Fruit fly (Drosophila melanogaster) whole organism, embryonic: ENCODE results near the gene CG42269.

ENCODE experiments used
- Bdp1 ChIP-seq: fragments of 200-800 bp; sonication (Bioruptor generic); optimal IDR thresholded peaks from 3 replicates; lab custom pipeline; 2016; ENCODE audit warnings: missing biosample characterization, missing genetic modification characterization
- CG10366 ChIP-seq: fragments of 200-800 bp; sonication (Bioruptor generic); IDR thresholded peaks from 2 replicates; pipeline ENCODE4 v1.3.6; 2022; ENCODE audit warnings: missing biosample characterization, missing genetic modification characterization
- CG10654 ChIP-seq: fragments of 200-800 bp; sonication (Bioruptor generic); optimal IDR thresholded peaks from 2 replicates; lab custom pipeline; 2016; ENCODE audit warnings: missing biosample characterization, missing genetic modification characterization
- CG12071 ChIP-seq: fragments of 200-800 bp; sonication (Bioruptor generic); optimal IDR thresholded peaks from 3 replicates; lab custom pipeline; 2018; ENCODE audit warnings: missing biosample characterization, mild to moderate bottlenecking, missing genetic modification characterization
- CG17361 ChIP-seq: fragments of 200-800 bp; sonication (Bioruptor generic); IDR thresholded peaks from 3 replicates; pipeline ENCODE4 v1.3.6; 2022; ENCODE audit warnings: missing biosample characterization, missing genetic modification characterization
- CG18011 ChIP-seq: fragments of 200-800 bp; sonication (Bioruptor generic); optimal IDR thresholded peaks from 2 replicates; lab custom pipeline; 2017; ENCODE audit warnings: missing biosample characterization, missing genetic modification characterization, mild to moderate bottlenecking, moderate library complexity, missing genotype
- CG18764 ChIP-seq: fragments of 200-800 bp; sonication (Bioruptor generic); optimal IDR thresholded peaks from 3 replicates; lab custom pipeline; 2016; ENCODE audit warnings: missing biosample characterization, missing genetic modification characterization
- CG2129 ChIP-seq: fragments of 200-800 bp; sonication (Bioruptor generic); IDR thresholded peaks from 2 replicates; pipeline ENCODE4 v1.3.6; 2022; ENCODE audit warnings: missing biosample characterization, missing genetic modification characterization; ENCODE audit not compliant: partially characterized antibody
- CG30020 ChIP-seq: fragments of 200-800 bp; optimal IDR thresholded peaks from 2 replicates; lab custom pipeline; 2019; ENCODE audit warnings: missing biosample characterization, mild to moderate bottlenecking, missing genetic modification characterization, moderate library complexity
- CG3065 ChIP-seq: fragments of 200-800 bp; sonication (Bioruptor generic); optimal IDR thresholded peaks from 2 replicates; lab custom pipeline; 2016; ENCODE audit warnings: missing biosample characterization, missing genetic modification characterization
- CG32767 ChIP-seq: fragments of 200-800 bp; sonication (Bioruptor generic); IDR thresholded peaks from 2 replicates; pipeline ENCODE4 v1.3.6; 2022; ENCODE audit warnings: missing biosample characterization, missing genetic modification characterization
- CG3281 ChIP-seq: fragments of 200-800 bp; sonication (Bioruptor generic); optimal IDR thresholded peaks from 3 replicates; lab custom pipeline; 2017; ENCODE audit warnings: missing biosample characterization, mild to moderate bottlenecking, missing genetic modification characterization
- CG34224 ChIP-seq: fragments of 200-800 bp; sonication (Bioruptor generic); IDR thresholded peaks from 3 replicates; pipeline ENCODE4 v1.3.6; 2022; ENCODE audit warnings: missing biosample characterization, missing genetic modification characterization; ENCODE audit not compliant: partially characterized antibody
- CG6272 ChIP-seq: fragments of 200-800 bp; sonication (Bioruptor generic); IDR thresholded peaks from 2 replicates; pipeline ENCODE4 v1.3.6; 2022; ENCODE audit warnings: missing biosample characterization, missing genetic modification characterization
- CG6765 ChIP-seq: fragments of 200-800 bp; sonication (Bioruptor generic); optimal IDR thresholded peaks from 3 replicates; lab custom pipeline; 2017; ENCODE audit warnings: missing biosample characterization, mild to moderate bottlenecking, missing genetic modification characterization
- CG6813 ChIP-seq: fragments of 200-800 bp; sonication (Bioruptor generic); optimal IDR thresholded peaks from 2 replicates; lab custom pipeline; 2017; ENCODE audit warnings: missing biosample characterization, missing genetic modification characterization, mild to moderate bottlenecking, moderate library complexity, missing genetic modification reagents
- CG6854 ChIP-seq: fragments of 200-800 bp; sonication (Bioruptor generic); optimal IDR thresholded peaks from 3 replicates; lab custom pipeline; 2017; ENCODE audit warnings: missing biosample characterization, mild to moderate bottlenecking, missing genetic modification characterization
- CG7745 ChIP-seq: fragments of 200-800 bp; sonication (Bioruptor generic); optimal IDR thresholded peaks from 2 replicates; lab custom pipeline; 2018; ENCODE audit warnings: missing biosample characterization, mild to moderate bottlenecking, missing genetic modification characterization, moderate library complexity
- CG7963 ChIP-seq: fragments of 200-800 bp; sonication (Bioruptor generic); IDR thresholded peaks from 3 replicates; pipeline ENCODE4 v1.3.6; 2022; ENCODE audit warnings: missing biosample characterization, missing genetic modification characterization; ENCODE audit not compliant: partially characterized antibody
- CG9932 ChIP-seq: fragments of 200-800 bp; sonication (Bioruptor generic); IDR thresholded peaks from 2 replicates; pipeline ENCODE4 v1.3.6; 2022; ENCODE audit warnings: missing biosample characterization, missing genetic modification characterization
- CkIIα-i1 ChIP-seq: fragments of 200-800 bp; sonication (Bioruptor generic); IDR thresholded peaks from 2 replicates; pipeline ENCODE4 v1.3.6; 2022; ENCODE audit warnings: missing biosample characterization, missing genetic modification characterization
- Dad ChIP-seq: fragments of 200-800 bp; sonication (Bioruptor generic); optimal IDR thresholded peaks from 3 replicates; lab custom pipeline; 2016; ENCODE audit warnings: missing biosample characterization, missing genetic modification characterization
- Dfd ChIP-seq, 2 experiments: fragments of >200 bp; optimal IDR thresholded peaks; 2 replicates each; lab custom pipeline; 2017; ENCODE audit warnings: missing biosample characterization in 2 of 2, missing genetic modification characterization in 2 of 2
- ERR ChIP-seq: fragments of 200-800 bp; sonication (Bioruptor generic); optimal IDR thresholded peaks from 2 replicates; lab custom pipeline; 2016; ENCODE audit warnings: missing biosample characterization, missing genetic modification characterization
- Gsc ChIP-seq: fragments of 200-800 bp; sonication (Bioruptor generic); IDR thresholded peaks from 2 replicates; pipeline ENCODE4 v1.3.6; 2022; ENCODE audit warnings: missing biosample characterization, missing genetic modification characterization
- HLH4C ChIP-seq: fragments of 200-800 bp; sonication (Bioruptor generic); IDR thresholded peaks from 3 replicates; pipeline ENCODE4 v1.3.6; 2022; ENCODE audit warnings: missing biosample characterization, missing genetic modification characterization; ENCODE audit not compliant: partially characterized antibody
- Mrtf ChIP-seq: fragments of 200-800 bp; sonication (Bioruptor generic); IDR thresholded peaks from 3 replicates; pipeline ENCODE4 v1.3.6; 2022; ENCODE audit warnings: missing biosample characterization, missing genetic modification characterization
- NFAT ChIP-seq: fragments of 200-800 bp; sonication (Bioruptor generic); IDR thresholded peaks from 2 replicates; pipeline ENCODE4 v1.3.6; 2022; ENCODE audit warnings: missing biosample characterization, missing genetic modification characterization
- NfI ChIP-seq: fragments of 200-800 bp; sonication (Bioruptor generic); optimal IDR thresholded peaks from 3 replicates; lab custom pipeline; 2018; ENCODE audit warnings: missing biosample characterization, mild to moderate bottlenecking, missing genetic modification characterization, moderate library complexity
- Opbp ChIP-seq: fragments of 200-800 bp; sonication (Bioruptor generic); IDR thresholded peaks from 3 replicates; pipeline ENCODE4 v1.3.6; 2022; ENCODE audit warnings: missing biosample characterization, missing genetic modification characterization; ENCODE audit not compliant: partially characterized antibody
- Sin3A ChIP-seq: fragments of >200 bp; optimal IDR thresholded peaks from 2 replicates; lab custom pipeline; 2018
- Sox100B ChIP-seq: fragments of 200-800 bp; sonication (Bioruptor generic); optimal IDR thresholded peaks from 3 replicates; lab custom pipeline; 2018; ENCODE audit warnings: missing biosample characterization, mild to moderate bottlenecking, missing genetic modification characterization
- Sox102F ChIP-seq: fragments of 200-800 bp; sonication (Bioruptor generic); optimal IDR thresholded peaks from 2 replicates; lab custom pipeline; 2018; ENCODE audit warnings: missing biosample characterization, mild to moderate bottlenecking, missing genetic modification characterization, moderate library complexity
- ato ChIP-seq: fragments of 200-800 bp; sonication (Bioruptor generic); IDR thresholded peaks from 2 replicates; pipeline ENCODE4 v1.3.6; 2022; ENCODE audit warnings: missing biosample characterization, missing genetic modification characterization; ENCODE audit not compliant: partially characterized antibody
- cad ChIP-seq: fragments of >200 bp; optimal IDR thresholded peaks from 2 replicates; lab custom pipeline; 2017; ENCODE audit warnings: missing biosample characterization, missing genetic modification characterization
- dati ChIP-seq: fragments of 200-800 bp; sonication (Bioruptor generic); IDR thresholded peaks from 2 replicates; pipeline ENCODE4 v1.3.6; 2022; ENCODE audit warnings: missing biosample characterization, missing genetic modification characterization
- fd3F ChIP-seq: fragments of 200-800 bp; sonication (Bioruptor generic); optimal IDR thresholded peaks from 2 replicates; lab custom pipeline; 2018; ENCODE audit warnings: missing biosample characterization, mild to moderate bottlenecking, missing genetic modification characterization, moderate library complexity
- fd64A ChIP-seq: fragments of 200-800 bp; sonication (Bioruptor generic); optimal IDR thresholded peaks from 3 replicates; lab custom pipeline; 2018; ENCODE audit warnings: missing biosample characterization, mild to moderate bottlenecking, missing genetic modification characterization
- gro ChIP-seq: fragments of 200-800 bp; sonication (Bioruptor generic); optimal IDR thresholded peaks from 2 replicates; lab custom pipeline; 2016; ENCODE audit warnings: missing biosample characterization, missing genetic modification characterization
- gsb-n ChIP-seq: fragments of 200-800 bp; sonication (Bioruptor generic); optimal IDR thresholded peaks from 3 replicates; lab custom pipeline; 2018; ENCODE audit warnings: missing biosample characterization, mild to moderate bottlenecking, missing genetic modification characterization
- h ChIP-seq: fragments of >200 bp; optimal IDR thresholded peaks from 2 replicates; lab custom pipeline; 2017
- jigr1 ChIP-seq: fragments of 200-800 bp; sonication (Bioruptor generic); IDR thresholded peaks from 3 replicates; pipeline ENCODE4 v1.3.6; 2022; ENCODE audit warnings: missing biosample characterization, missing genetic modification characterization
- nau ChIP-seq: fragments of 200-800 bp; sonication (Bioruptor generic); optimal IDR thresholded peaks from 3 replicates; lab custom pipeline; 2017; ENCODE audit warnings: missing biosample characterization, mild to moderate bottlenecking, missing genetic modification characterization, missing genetic modification reagents
- otp ChIP-seq: fragments of 200-800 bp; sonication (Bioruptor generic); IDR thresholded peaks from 3 replicates; pipeline ENCODE4, ENCODE4 v1.3.6; 2022; ENCODE audit warnings: missing biosample characterization, missing genetic modification characterization
- schlank ChIP-seq: fragments of 200-800 bp; sonication (Bioruptor generic); optimal IDR thresholded peaks from 2 replicates; lab custom pipeline; 2018; ENCODE audit warnings: missing biosample characterization, mild to moderate bottlenecking, missing genetic modification characterization
- scrt ChIP-seq: fragments of 200-800 bp; sonication (Bioruptor generic); optimal IDR thresholded peaks from 2 replicates; lab custom pipeline; 2018; ENCODE audit warnings: missing biosample characterization, mild to moderate bottlenecking, missing genetic modification characterization, moderate library complexity
- stwl ChIP-seq: fragments of 200-800 bp; sonication (Bioruptor generic); optimal IDR thresholded peaks from 3 replicates; lab custom pipeline; 2018; ENCODE audit warnings: missing biosample characterization, mild to moderate bottlenecking, missing genetic modification characterization, moderate library complexity
- trem ChIP-seq: fragments of 200-800 bp; optimal IDR thresholded peaks from 3 replicates; lab custom pipeline; 2019; ENCODE audit warnings: missing biosample characterization, mild to moderate bottlenecking, missing genetic modification characterization, moderate library complexity
- usp ChIP-seq: fragments of >200 bp; optimal IDR thresholded peaks from 2 replicates; lab custom pipeline; 2017; ENCODE audit warnings: missing biosample characterization, missing genetic modification characterization
- vfl ChIP-seq: fragments of 200-800 bp; sonication (Bioruptor generic); optimal IDR thresholded peaks from 2 replicates; lab custom pipeline; 2016; ENCODE audit warnings: missing biosample characterization, missing genetic modification characterization
- wor ChIP-seq: fragments of 200-800 bp; sonication (Bioruptor generic); IDR thresholded peaks from 2 replicates; pipeline ENCODE4 v1.3.6; 2022; ENCODE audit warnings: missing biosample characterization, missing genetic modification characterization

CG42269 gene

DNA sequence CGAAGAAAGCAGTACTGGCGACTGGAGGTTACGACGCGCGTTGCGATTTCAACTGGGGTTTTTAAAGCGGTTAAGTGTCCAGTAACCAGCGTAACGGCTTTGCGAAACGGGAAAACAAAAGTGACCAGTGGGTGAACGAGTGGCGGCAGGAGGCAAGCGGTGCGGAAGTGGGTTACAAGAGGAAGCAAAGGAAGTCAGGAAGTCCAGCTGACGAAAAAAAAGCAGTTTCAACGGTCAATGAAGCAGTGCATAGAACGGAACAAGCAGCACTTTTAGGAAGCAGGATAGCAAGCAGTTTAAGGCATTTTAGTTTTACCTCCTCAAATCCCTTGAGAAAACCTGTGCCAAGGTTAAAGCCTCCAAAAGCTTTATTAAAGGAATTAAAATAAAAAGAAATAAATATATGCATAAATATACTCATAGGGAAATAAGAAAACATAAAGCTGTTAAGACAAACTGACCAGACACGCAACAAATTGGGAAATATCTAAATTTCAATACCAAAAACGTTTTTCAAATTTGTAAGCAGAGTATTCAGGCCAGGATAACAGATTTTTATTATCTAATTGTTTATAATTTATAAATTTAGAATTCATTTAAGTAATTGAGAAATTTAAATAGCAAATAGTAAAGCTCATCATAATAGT lies 6.9 kb upstream of the CG42269 start, which contains the start of gene CG6592 (continued):
- TF ChIP-seq vfl (no peak), jigr1 (GFP tag; lab: Robert Waterston, UW) (no peak), Gsc (GFP tag; lab: Robert Waterston, UW) (no peak), CG3281 (GFP tag; lab: Kevin White, UChicago) (no peak), CG12071 (GFP tag; lab: Kevin White, UChicago) (no peak), CG6854 (GFP tag; lab: Kevin White, UChicago) (no peak), CG9932 (GFP tag; lab: Robert Waterston, UW) (no peak), Dfd (GFP tag; optimal IDR thresholded peaks at IDR 0.05; lab: Kevin White, UChicago) (peak in 1 of 2 experiments; percentile 70), CG2129 (GFP tag; lab: Robert Waterston, UW) (no peak), CG32767 (GFP tag; lab: Robert Waterston, UW) (no peak), Dad (GFP tag; lab: Kevin White, UChicago) (no peak), ERR (GFP tag; lab: Kevin White, UChicago) (no peak), cad (GFP tag; lab: Kevin White, UChicago) (no peak), Bdp1 (GFP tag; lab: Kevin White, UChicago) (peak; percentile 9), wor (GFP tag; lab: Robert Waterston, UW) (no peak), dati (GFP tag; lab: Robert Waterston, UW) (0 out of 2 replicates have a peak, but pooled peaks have one; percentile 34), otp (GFP tag; lab: Robert Waterston, UW) (peak; percentile 65; the same call in 1 of the 3 replicates), Sox102F (GFP tag; lab: Kevin White, UChicago) (no peak), CG6765 (GFP tag; lab: Kevin White, UChicago) (no peak), trem (tag; lab: Kevin White, UChicago) (peak; percentile 8), gro (GFP tag; lab: Kevin White, UChicago) (no peak), CG18764 (no peak), CG10366 (GFP tag; lab: Robert Waterston, UW) (peak; percentile 36; the same call in 1 of the 2 replicates), CG17361 (GFP tag; lab: Robert Waterston, UW) (no peak; the same call in 2 of the 3 replicates), schlank (tag; lab: Kevin White, UChicago) (no peak), HLH4C (GFP tag; lab: Robert Waterston, UW) (no peak), gsb-n (tag; lab: Kevin White, UChicago) (no peak), scrt (GFP tag; lab: Kevin White, UChicago) (no peak), fd3F (GFP tag; lab: Kevin White, UChicago) (no peak), fd64A (GFP tag; lab: Kevin White, UChicago) (no peak), CG3065 (GFP tag; lab: Kevin White, UChicago) (peak; percentile 14), h (lab: Kevin White, UChicago) (no peak), CkIIα-i1 (GFP tag; lab: Robert Waterston, UW) (no peak), Mrtf (GFP tag; lab: Robert Waterston, UW) (no peak), NfI (GFP tag; lab: Kevin White, UChicago) (peak; percentile 51), CG6272 (GFP tag; lab: Robert Waterston, UW) (0 out of 2 replicates have a peak, but pooled peaks have one; percentile 6), Opbp (GFP tag; lab: Robert Waterston, UW) (peak; percentile 36; the same call in 1 of the 3 replicates), NFAT (GFP tag; lab: Robert Waterston, UW) (0 out of 2 replicates have a peak, but pooled peaks have one; percentile 5), nau (GFP tag; lab: Kevin White, UChicago) (no peak), Sin3A (no peak), usp (GFP tag; lab: Kevin White, UChicago) (no peak), stwl (tag; lab: Kevin White, UChicago) (peak; percentile 91), CG34224 (GFP tag; lab: Robert Waterston, UW) (no peak), CG10654 (no peak), CG7963 (GFP tag; lab: Robert Waterston, UW) (no peak), CG18011 (no peak), CG6813 (GFP tag; lab: Kevin White, UChicago) (no peak), CG7745 (tag; lab: Kevin White, UChicago) (no peak), Sox100B (GFP tag; lab: Kevin White, UChicago) (no peak), CG30020 (tag; lab: Kevin White, UChicago) (no peak), ato (GFP tag; lab: Robert Waterston, UW) (no peak)
